Fruit fly (Drosophila melanogaster) Kc167 (cell line): ENCODE data around the gene sordd1.
"Not testable (repeated sequence)": the region's sequence is repeated elsewhere in the genome, so short reads cannot be mapped to it uniquely, and the experiment has no call there.

Experiments
- Myc ChIP-seq: fragments of >200 bp; optimal IDR thresholded peaks from 2 replicates; lab custom pipeline; 2017; ENCODE audit warnings: missing external identifiers
- Sin3A ChIP-seq: fragments of >200 bp; optimal IDR thresholded peaks from 2 replicates; lab custom pipeline; 2018; ENCODE audit warnings: missing external identifiers
- h ChIP-seq: fragments of >200 bp; optimal IDR thresholded peaks from 3 replicates; lab custom pipeline; 2018; ENCODE audit warnings: missing external identifiers
- insv ChIP-seq: fragments of >200 bp; optimal IDR thresholded peaks from 3 replicates; lab custom pipeline; 2018; ENCODE audit warnings: missing external identifiers
- psq ChIP-seq: fragments of >200 bp; optimal IDR thresholded peaks from 2 replicates; lab custom pipeline; 2017; ENCODE audit warnings: missing external identifiers
- ttk ChIP-seq: sonication (Bioruptor generic); optimal IDR thresholded peaks from 2 replicates; lab custom pipeline; 2017; ENCODE audit warnings: missing external identifiers

Gene sordd1

dm6 chrX:15795951-15796443 is at the start of gene sordd1:
TSS of gene sordd1 (minus strand) at chrX:15796028.
- TF ChIP-seq h, ttk, Sin3A (lab: Kevin White, UChicago): not testable (repeated sequence)

- no peak for TF ChIP-seq insv (lab: Kevin White, UChicago)
- no peak for TF ChIP-seq Sin3A (lab: Kevin White, UChicago)
- no peak for TF ChIP-seq Myc (lab: Kevin White, UChicago)
- no peak for TF ChIP-seq ttk (lab: Kevin White, UChicago)
- TF ChIP-seq psq (lab: Kevin White, UChicago): no peak
- no peak for TF ChIP-seq h (lab: Kevin White, UChicago)
Measured at dm6 chrX:15844139-15844538, 48.3 kb upstream of the sordd1 start, which contains the start of the genes ArgRS and CG8578. TSS of gene ArgRS (minus strand) at chrX:15844145. TSS of gene CG8578 (plus strand) at chrX:15844476.

dm6 chrX:15841346-15841745 is 45.5 kb upstream of the sordd1 start:
- TF ChIP-seq h (lab: Kevin White, UChicago) (no peak), Sin3A (lab: Kevin White, UChicago) (no peak), Myc (lab: Kevin White, UChicago) (no peak), insv (lab: Kevin White, UChicago) (no peak), ttk (lab: Kevin White, UChicago) (no peak), psq (lab: Kevin White, UChicago) (no peak)

dm6 chrX:15840003-15840402 is 44.2 kb upstream of the sordd1 start:
- TF ChIP-seq ttk (lab: Kevin White, UChicago): no peak
- no peak for TF ChIP-seq h (lab: Kevin White, UChicago)
- no peak for TF ChIP-seq insv (lab: Kevin White, UChicago)
- TF ChIP-seq Sin3A (lab: Kevin White, UChicago): no peak
- no peak for TF ChIP-seq Myc (lab: Kevin White, UChicago)
- no peak for TF ChIP-seq psq (lab: Kevin White, UChicago)

- TF ChIP-seq ttk (lab: Kevin White, UChicago) (no peak), Sin3A (lab: Kevin White, UChicago) (no peak), Myc (lab: Kevin White, UChicago) (no peak), psq (lab: Kevin White, UChicago) (no peak), insv (lab: Kevin White, UChicago) (no peak), h (lab: Kevin White, UChicago) (no peak)
Measured at dm6 chrX:15837530-15837929, 41.7 kb upstream of the sordd1 start, which contains the start of gene CG8565. TSS of gene CG8565 (plus strand) at chrX:15837830.

- TF ChIP-seq h (lab: Kevin White, UChicago) (no peak), psq (lab: Kevin White, UChicago) (no peak), ttk (lab: Kevin White, UChicago) (no peak)
Measured at dm6 chrX:15835393-15835792, 39.6 kb upstream of the sordd1 start, which contains the start of gene Chc. TSS of gene Chc (minus strand) at chrX:15835490.

dm6 chrX:15834594-15835236 is 38.9 kb upstream of the sordd1 start:
- TF ChIP-seq insv (lab: Kevin White, UChicago) (no peak), Sin3A (lab: Kevin White, UChicago) (no peak), psq (lab: Kevin White, UChicago) (no peak)

- no peak for TF ChIP-seq insv (lab: Kevin White, UChicago)
- no peak for TF ChIP-seq Sin3A (lab: Kevin White, UChicago)
- TF ChIP-seq Myc (lab: Kevin White, UChicago): no peak
- TF ChIP-seq ttk (lab: Kevin White, UChicago): no peak
- no peak for TF ChIP-seq h (lab: Kevin White, UChicago)
- no peak for TF ChIP-seq psq (lab: Kevin White, UChicago)
Measured at dm6 chrX:15833957-15834356, 38.1 kb upstream of the sordd1 start.

dm6 chrX:15822363-15822762 is 26.5 kb upstream of the sordd1 start:
- no peak for TF ChIP-seq Myc (lab: Kevin White, UChicago)
- TF ChIP-seq ttk (lab: Kevin White, UChicago): no peak
- TF ChIP-seq Sin3A (lab: Kevin White, UChicago): no peak
- no peak for TF ChIP-seq psq (lab: Kevin White, UChicago)
- TF ChIP-seq insv (lab: Kevin White, UChicago): no peak
- no peak for TF ChIP-seq h (lab: Kevin White, UChicago)

dm6 chrX:15818608-15819184 is 22.9 kb upstream of the sordd1 start:
- TF ChIP-seq h (lab: Kevin White, UChicago): no peak

dm6 chrX:15817823-15818222 is 22.0 kb upstream of the sordd1 start:
- TF ChIP-seq psq (lab: Kevin White, UChicago) (no peak), Myc (lab: Kevin White, UChicago) (no peak), h (lab: Kevin White, UChicago) (no peak), insv (lab: Kevin White, UChicago) (no peak), ttk (lab: Kevin White, UChicago) (no peak), Sin3A (lab: Kevin White, UChicago) (no peak)

dm6 chrX:15816905-15817304 is 21.1 kb upstream of the sordd1 start:
- TF ChIP-seq psq (lab: Kevin White, UChicago): no peak
